Worm (Caenorhabditis elegans) whole organism, L4 larva: ENCODE data around the gene rpl-25.1.
A peak's percentile ranks its signal among the peaks of the same experiment; 100 is the strongest.

Experiments used
- D1046.2 ChIP-seq: fragments of 200-800 bp; sonication (Bioruptor generic); IDR thresholded peaks from 2 replicates; pipeline ENCODE4 v1.3.6; 2022; ENCODE audit warnings: missing genetic modification characterization, missing compliant biosample characterization
- ZK546.5 ChIP-seq, 2 experiments: sonication (generic microtip); optimal IDR thresholded peaks; 2 replicates each; lab custom pipeline; 2017; ENCODE audit warnings: missing biosample characterization in 2 of 2, missing genetic modification characterization in 2 of 2
- aly-2 ChIP-seq: sonication (generic microtip); optimal IDR thresholded peaks from 2 replicates; lab custom pipeline; 2018; ENCODE audit warnings: missing biosample characterization, missing genetic modification characterization
- ama-1 ChIP-seq: fragments of 150-350 bp; optimal IDR thresholded peaks from 2 replicates; lab custom pipeline; 2014; ENCODE audit warnings: inconsistent platforms, mixed read lengths
- attf-4 ChIP-seq: sonication (generic microtip); optimal IDR thresholded peaks from 3 replicates; lab custom pipeline; 2017; ENCODE audit warnings: missing biosample characterization, missing genetic modification characterization
- ceh-28 ChIP-seq: fragments of 150-350 bp; optimal IDR thresholded peaks from 2 replicates; lab custom pipeline; 2014; ENCODE audit warnings: missing biosample characterization, missing genetic modification reagents, missing genetic modification characterization
- daf-16 ChIP-seq, 3 experiments: sonication (generic microtip); optimal IDR thresholded peaks; 2 replicates each; lab custom pipeline; 2016 to 2017; ENCODE audit warnings: missing genetic modification characterization in 3 of 3, missing genetic modification reagents in 3 of 3, mild to moderate bottlenecking in 2 of 3, missing compliant biosample characterization in 2 of 3, missing biosample characterization in 1 of 3, moderate library complexity in 1 of 3
- daf-19 ChIP-seq: fragments of 200-800 bp; sonication (Bioruptor generic); conservative IDR thresholded peaks from 2 replicates; pipeline ENCODE4 v1.3.6; 2022; ENCODE audit warnings: missing genetic modification characterization, missing compliant biosample characterization
- dve-1 ChIP-seq: sonication (generic microtip); optimal IDR thresholded peaks from 2 replicates; lab custom pipeline; 2017; ENCODE audit warnings: antibody characterized with exemption, mild to moderate bottlenecking, missing genetic modification characterization, missing compliant biosample characterization; ENCODE audit not compliant: insufficient read depth
- egl-27 ChIP-seq: sonication (generic microtip); optimal IDR thresholded peaks from 3 replicates; lab custom pipeline; 2017; ENCODE audit warnings: missing biosample characterization, missing genetic modification reagents, missing genetic modification characterization
- egl-43 ChIP-seq: fragments of 200-800 bp; sonication (Bioruptor generic); IDR thresholded peaks from 2 replicates; pipeline ENCODE4 v1.3.6; 2022; ENCODE audit warnings: missing genetic modification reagents, missing genetic modification characterization, missing compliant biosample characterization
- fos-1 ChIP-seq: fragments of 150-350 bp; optimal IDR thresholded peaks from 2 replicates; lab custom pipeline; 2014; ENCODE audit warnings: missing biosample characterization, missing genetic modification characterization
- hlh-11 ChIP-seq: fragments of 200-800 bp; sonication (Bioruptor generic); optimal IDR thresholded peaks from 2 replicates; lab custom pipeline; 2018; ENCODE audit warnings: mild to moderate bottlenecking, missing genetic modification characterization, missing compliant biosample characterization
- hlh-30 ChIP-seq: sonication (generic microtip); optimal IDR thresholded peaks from 2 replicates; lab custom pipeline; 2017; ENCODE audit warnings: antibody characterized with exemption, mild to moderate bottlenecking, missing genetic modification characterization, missing compliant biosample characterization; ENCODE audit not compliant: insufficient read depth
- hmg-1.1 ChIP-seq: fragments of 200-800 bp; sonication (Bioruptor generic); IDR thresholded peaks from 2 replicates; pipeline ENCODE4 v1.3.6; 2022; ENCODE audit warnings: missing genetic modification reagents, missing genetic modification characterization, missing compliant biosample characterization
- lin-1 ChIP-seq: fragments of 200-800 bp; sonication (Bioruptor generic); IDR thresholded peaks from 2 replicates; pipeline ENCODE4 v1.3.6; 2022; ENCODE audit warnings: missing genetic modification reagents, missing genetic modification characterization, missing compliant biosample characterization
- lin-13 ChIP-seq: fragments of 150-350 bp; optimal IDR thresholded peaks from 2 replicates; lab custom pipeline; 2014; ENCODE audit warnings: missing biosample characterization, missing genetic modification reagents, missing genetic modification characterization
- lin-15B ChIP-seq: fragments of 150-350 bp; sonication (generic microtip); optimal IDR thresholded peaks from 3 replicates; lab custom pipeline; 2014; ENCODE audit warnings: missing biosample characterization, missing genetic modification characterization
- lin-29 ChIP-seq: fragments of 200-800 bp; sonication (Bioruptor generic); IDR thresholded peaks from 2 replicates; pipeline ENCODE4 v1.3.6; 2022; ENCODE audit warnings: missing genetic modification reagents, missing genetic modification characterization, missing compliant biosample characterization
- madf-5 ChIP-seq, 2 experiments: fragments of 200-800 bp; sonication (Bioruptor generic); IDR thresholded peaks; 2 replicates each; pipeline ENCODE4 v1.3.6; 2022; ENCODE audit warnings: missing compliant biosample characterization in 2 of 2, missing genetic modification characterization in 2 of 2
- madf-9 ChIP-seq: fragments of 200-800 bp; sonication (Bioruptor generic); conservative IDR thresholded peaks from 2 replicates; pipeline ENCODE4 v1.3.6; 2022; ENCODE audit warnings: missing genetic modification reagents, missing genetic modification characterization, missing compliant biosample characterization
- mdt-29 ChIP-seq: fragments of 200-800 bp; sonication (Bioruptor generic); IDR thresholded peaks from 2 replicates; pipeline ENCODE4 v1.3.6; 2022; ENCODE audit warnings: missing genetic modification reagents, missing genetic modification characterization, missing compliant biosample characterization
- mxl-2 ChIP-seq: fragments of 200-800 bp; sonication (Bioruptor generic); conservative IDR thresholded peaks from 2 replicates; pipeline ENCODE4 v1.3.6; 2022; ENCODE audit warnings: missing genetic modification reagents, missing genetic modification characterization, missing compliant biosample characterization
- mxl-3 ChIP-seq: fragments of 200-800 bp; sonication (Bioruptor generic); optimal IDR thresholded peaks from 2 replicates; lab custom pipeline; 2018; ENCODE audit warnings: mild to moderate bottlenecking, missing genetic modification characterization, missing compliant biosample characterization
- nhr-10 ChIP-seq: fragments of 150-350 bp; optimal IDR thresholded peaks from 2 replicates; lab custom pipeline; 2014; ENCODE audit warnings: missing biosample characterization, missing genetic modification characterization
- nhr-111 ChIP-seq: fragments of 200-800 bp; sonication (Bioruptor generic); optimal IDR thresholded peaks from 2 replicates; lab custom pipeline; 2018; ENCODE audit warnings: mild to moderate bottlenecking, missing genetic modification characterization, missing compliant biosample characterization
- nhr-28 ChIP-seq: fragments of 150-350 bp; optimal IDR thresholded peaks from 2 replicates; lab custom pipeline; 2014; ENCODE audit warnings: missing biosample characterization, missing genetic modification characterization
- nhr-42 ChIP-seq: fragments of 200-800 bp; sonication (Bioruptor generic); IDR thresholded peaks from 2 replicates; pipeline ENCODE4 v1.3.6; 2022; ENCODE audit warnings: missing genetic modification characterization, missing compliant biosample characterization
- nhr-48 ChIP-seq: sonication (generic microtip); optimal IDR thresholded peaks from 2 replicates; lab custom pipeline; 2016; ENCODE audit warnings: mild to moderate bottlenecking, missing genetic modification characterization, missing compliant biosample characterization
- nhr-76 ChIP-seq: fragments of 150-350 bp; optimal IDR thresholded peaks from 2 replicates; lab custom pipeline; 2014; ENCODE audit warnings: missing biosample characterization, missing genetic modification characterization
- nhr-77 ChIP-seq: fragments of 150-350 bp; optimal IDR thresholded peaks from 2 replicates; lab custom pipeline; 2014; ENCODE audit warnings: missing biosample characterization, missing genetic modification characterization
- php-3 ChIP-seq: fragments of 200-800 bp; sonication (Bioruptor generic); IDR thresholded peaks from 2 replicates; pipeline ENCODE4 v1.3.6; 2022; ENCODE audit warnings: missing genetic modification reagents, missing genetic modification characterization, missing compliant biosample characterization
- pqm-1 ChIP-seq: sonication (generic microtip); optimal IDR thresholded peaks from 2 replicates; lab custom pipeline; 2017; ENCODE audit warnings: missing biosample characterization, missing genetic modification characterization
- set-16 ChIP-seq: fragments of 200-800 bp; sonication (Bioruptor generic); IDR thresholded peaks from 2 replicates; pipeline ENCODE4 v1.3.6; 2022; ENCODE audit warnings: missing genetic modification reagents, missing genetic modification characterization, missing compliant biosample characterization
- unc-130 ChIP-seq: sonication (generic microtip); optimal IDR thresholded peaks from 2 replicates; lab custom pipeline; 2016; ENCODE audit warnings: missing genetic modification reagents, missing genetic modification characterization, missing compliant biosample characterization
- unc-62 ChIP-seq, 3 experiments: fragments of 150-350 bp in 1 of 3; sonication (generic microtip); optimal IDR thresholded peaks in 2 of 3; peaks in 1 of 3; 1 replicate in 1 of 3; 2 replicates in 2 of 3; lab custom pipeline; 2014 to 2017; ENCODE audit warnings: missing biosample characterization in 3 of 3, missing genetic modification characterization in 3 of 3, missing genetic modification reagents in 3 of 3, missing genotype in 1 of 3
- ztf-7 ChIP-seq: fragments of 150-350 bp; optimal IDR thresholded peaks from 2 replicates; lab custom pipeline; 2014; ENCODE audit warnings: missing biosample characterization, missing genetic modification characterization

Gene rpl-25.1

ce11 chrX:4673165-4673756, 41.7 kb upstream of the rpl-25.1 start, which contains the start of gene tmem-135:
Gene tmem-135 (plus strand): TSS chrX:4673706.
- no peak for TF ChIP-seq mxl-2 (GFP tag; lab: Robert Waterston, UW)
- no peak for TF ChIP-seq lin-13 (GFP tag; lab: Kevin White, UChicago)
- no peak for TF ChIP-seq daf-16 (GFP tag; optimal IDR thresholded peaks at IDR 0.05; lab: Kevin White, UChicago)
- peak; percentile 24 for TF ChIP-seq daf-16 (tag; optimal IDR thresholded peaks at IDR 0.05; lab: Kevin White, UChicago)
- 0 out of 2 replicates have a peak, but pooled peaks have one; percentile 9 for TF ChIP-seq php-3
- TF ChIP-seq D1046.2, result no peak
- TF ChIP-seq nhr-76, result no peak
- TF ChIP-seq hlh-30, result peak; percentile 27
- peak; percentile 25 for TF ChIP-seq hlh-11 (tag; lab: Kevin White, UChicago)
- TF ChIP-seq aly-2, result no peak
- peak; percentile 0 for TF ChIP-seq pqm-1 (tag; lab: Kevin White, UChicago)
- peak; percentile 59 for TF ChIP-seq nhr-28 (tag; lab: Kevin White, UChicago)
- TF ChIP-seq, all 104 proteins: peak for 6

ce11 chrX:4676702-4677101, 38.3 kb upstream of the rpl-25.1 start:
- TF ChIP-seq set-16 (no peak), madf-5 (GFP tag; IDR thresholded peaks at IDR 0.05; lab: Robert Waterston, UW) (0 out of 4 replicates have a peak, but pooled peaks of 1 of the 2 experiments have one; percentile 46), nhr-10 (no peak), unc-62 (GFP tag; optimal IDR thresholded peaks at IDR 0.05 in 1 of 2; lab: Kevin White, UChicago) (peak in 1 of 2 experiments; percentile 91), unc-62 (tag; optimal IDR thresholded peaks at IDR 0.05; lab: Kevin White, UChicago) (no peak), nhr-77 (no peak)
- TF ChIP-seq, all 104 proteins: peak for 2

ce11 chrX:4678029-4678428, 36.9 kb upstream of the rpl-25.1 start, which contains the start of gene flp-11:
Gene flp-11 (minus strand): TSS chrX:4678129.
- TF ChIP-seq ama-1 (lab: Kevin White, UChicago) (no peak), D1046.2 (no peak), attf-4 (tag; lab: Kevin White, UChicago) (no peak), mxl-3 (GFP tag; lab: Kevin White, UChicago) (no peak), ZK546.5 (tag; optimal IDR thresholded peaks at IDR 0.05; lab: Kevin White, UChicago) (no peak), unc-62 (GFP tag; optimal IDR thresholded peaks at IDR 0.05 in 1 of 2; lab: Kevin White, UChicago) (no peak), unc-62 (tag; optimal IDR thresholded peaks at IDR 0.05; lab: Kevin White, UChicago) (no peak), daf-19 (no peak), nhr-111 (GFP tag; lab: Kevin White, UChicago) (no peak), pqm-1 (tag; lab: Kevin White, UChicago) (no peak)

- TF ChIP-seq madf-9 (GFP tag; lab: Robert Waterston, UW) (no peak), hmg-1.1 (no peak), nhr-28 (tag; lab: Kevin White, UChicago) (no peak), egl-43 (GFP tag; lab: Robert Waterston, UW) (no peak), ceh-28 (tag; lab: Kevin White, UChicago) (no peak), mdt-29 (GFP tag; lab: Robert Waterston, UW) (no peak), lin-29 (GFP tag; lab: Robert Waterston, UW) (no peak), unc-130 (GFP tag; lab: Kevin White, UChicago) (no peak), nhr-77 (no peak), fos-1 (tag; lab: Kevin White, UChicago) (no peak), lin-1 (GFP tag; lab: Robert Waterston, UW) (no peak), dve-1 (tag; lab: Kevin White, UChicago) (no peak), lin-15B (tag; lab: Kevin White, UChicago) (no peak), ztf-7 (tag; lab: Kevin White, UChicago) (no peak), nhr-42 (GFP tag; lab: Robert Waterston, UW) (no peak), nhr-48 (tag; lab: Kevin White, UChicago) (no peak), egl-27 (tag; lab: Kevin White, UChicago) (no peak)
Measured at ce11 chrX:4682616-4683015, 32.4 kb upstream of the rpl-25.1 start, which contains the start of gene K02G10.15. Gene K02G10.15 (minus strand): TSS chrX:4682716.
